Worm (Caenorhabditis elegans) whole organism, L2 larva: ENCODE measurements around the gene T24E12.11.

Experiments used
- ama-1 ChIP-seq: fragments of 150-350 bp; optimal IDR thresholded peaks from 2 replicates; lab custom pipeline; 2018; ENCODE audit warnings: inconsistent platforms
- blmp-1 ChIP-seq: sonication (generic microtip); optimal IDR thresholded peaks from 2 replicates; lab custom pipeline; 2017; ENCODE audit warnings: missing genetic modification characterization, mild to moderate bottlenecking, missing compliant biosample characterization, antibody characterized with exemption, moderate library complexity; ENCODE audit not compliant: insufficient read depth
- ceh-82 ChIP-seq: fragments of 150-350 bp; optimal IDR thresholded peaks from 2 replicates; lab custom pipeline; 2014; ENCODE audit warnings: missing biosample characterization, missing genetic modification characterization
- egl-27 ChIP-seq: sonication (generic microtip); optimal IDR thresholded peaks from 3 replicates; lab custom pipeline; 2017; ENCODE audit warnings: missing biosample characterization, missing genetic modification reagents, missing genetic modification characterization
- elt-3 ChIP-seq: sonication (generic microtip); optimal IDR thresholded peaks from 2 replicates; lab custom pipeline; 2017; ENCODE audit warnings: missing biosample characterization, missing genetic modification characterization
- fos-1 ChIP-seq: fragments of 150-350 bp; optimal IDR thresholded peaks from 2 replicates; lab custom pipeline; 2014; ENCODE audit warnings: missing biosample characterization, missing genetic modification characterization
- lin-39 ChIP-seq: fragments of 150-350 bp; optimal IDR thresholded peaks from 2 replicates; lab custom pipeline; 2014; ENCODE audit warnings: missing biosample characterization, missing genetic modification reagents, missing genetic modification characterization
- mdl-1 ChIP-seq, 2 experiments: fragments of 150-350 bp in 1 of 2; sonication (generic microtip) in 1 of 2; optimal IDR thresholded peaks; 2 replicates each; lab custom pipeline; 2017; ENCODE audit warnings: missing biosample characterization in 2 of 2, missing genetic modification characterization in 2 of 2
- nhr-11 ChIP-seq: fragments of 150-350 bp; optimal IDR thresholded peaks from 2 replicates; lab custom pipeline; 2014; ENCODE audit warnings: missing biosample characterization, missing genetic modification characterization
- nhr-6 ChIP-seq: fragments of 150-350 bp; optimal IDR thresholded peaks from 2 replicates; lab custom pipeline; 2014; ENCODE audit warnings: missing biosample characterization, missing genetic modification characterization
- zag-1 ChIP-seq: fragments of 150-350 bp; optimal IDR thresholded peaks from 2 replicates; lab custom pipeline; 2014; ENCODE audit warnings: missing biosample characterization, missing genetic modification characterization

DNA sequence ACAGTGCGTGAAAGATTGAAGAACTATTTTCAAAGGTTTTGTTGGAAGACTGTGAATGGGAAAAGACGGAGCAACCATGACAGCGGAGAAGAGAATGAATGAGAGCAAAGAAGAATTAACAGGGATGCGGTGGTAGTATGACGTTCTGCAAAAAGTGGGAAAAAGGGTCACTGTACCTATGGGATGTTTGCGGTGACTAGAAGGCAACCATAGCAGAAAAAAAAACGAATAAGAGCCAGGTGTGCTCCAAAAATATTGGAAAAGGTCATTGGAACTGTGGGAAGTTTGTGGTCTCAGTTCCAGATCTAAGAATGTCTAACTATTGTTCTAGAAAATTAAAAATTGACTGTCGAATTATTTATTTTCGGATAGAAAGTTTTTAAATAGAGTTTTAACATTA, 30.6 kb downstream of the T24E12.11 start, which contains the start of gene fbxb-90:
- TF ChIP-seq blmp-1 (tag; lab: Kevin White, UChicago) = no peak
- no peak for TF ChIP-seq egl-27 (tag; lab: Kevin White, UChicago)
- TF ChIP-seq ceh-82 (tag; lab: Kevin White, UChicago) = no peak
- TF ChIP-seq ama-1 (lab: Kevin White, UChicago) = no peak
- no peak for TF ChIP-seq lin-39 (tag; lab: Kevin White, UChicago)
- TF ChIP-seq fos-1 (tag; lab: Kevin White, UChicago) = no peak
- no peak for TF ChIP-seq nhr-11 (tag; lab: Kevin White, UChicago)
- no peak for TF ChIP-seq zag-1 (tag; lab: Kevin White, UChicago)
- TF ChIP-seq nhr-6 (tag; lab: Kevin White, UChicago) = no peak
- TF ChIP-seq mdl-1 (tag; optimal IDR thresholded peaks at IDR 0.05; lab: Kevin White, UChicago) = no peak
- no peak for TF ChIP-seq elt-3 (tag; lab: Kevin White, UChicago)
